Worm (Caenorhabditis elegans) whole organism, L2 larva: ENCODE results near the gene F46F5.5.

Experiments used
- aly-2 ChIP-seq: fragments of 150-350 bp; optimal IDR thresholded peaks from 2 replicates; lab custom pipeline; 2014; ENCODE audit warnings: missing biosample characterization, missing genetic modification characterization
- ama-1 ChIP-seq: fragments of 150-350 bp; optimal IDR thresholded peaks from 2 replicates; lab custom pipeline; 2018; ENCODE audit warnings: inconsistent platforms
- lsy-2 ChIP-seq, 2 experiments: fragments of 150-350 bp in 1 of 2; sonication (generic microtip) in 1 of 2; optimal IDR thresholded peaks; 2 replicates each; lab custom pipeline; 2014 to 2017; ENCODE audit warnings: missing biosample characterization in 2 of 2, missing genetic modification characterization in 2 of 2

ce11 chrII:796916-797315, 15.9 kb downstream of the F46F5.5 start:
- TF ChIP-seq lsy-2 (tag; optimal IDR thresholded peaks at IDR 0.05; lab: Kevin White, UChicago) (no peak), ama-1 (lab: Kevin White, UChicago) (no peak), aly-2 (tag; lab: Kevin White, UChicago) (no peak)
